Fruit fly (Drosophila melanogaster): Measurements from ENCODE around the gene CG31106.

The CG31106 gene

DNA sequence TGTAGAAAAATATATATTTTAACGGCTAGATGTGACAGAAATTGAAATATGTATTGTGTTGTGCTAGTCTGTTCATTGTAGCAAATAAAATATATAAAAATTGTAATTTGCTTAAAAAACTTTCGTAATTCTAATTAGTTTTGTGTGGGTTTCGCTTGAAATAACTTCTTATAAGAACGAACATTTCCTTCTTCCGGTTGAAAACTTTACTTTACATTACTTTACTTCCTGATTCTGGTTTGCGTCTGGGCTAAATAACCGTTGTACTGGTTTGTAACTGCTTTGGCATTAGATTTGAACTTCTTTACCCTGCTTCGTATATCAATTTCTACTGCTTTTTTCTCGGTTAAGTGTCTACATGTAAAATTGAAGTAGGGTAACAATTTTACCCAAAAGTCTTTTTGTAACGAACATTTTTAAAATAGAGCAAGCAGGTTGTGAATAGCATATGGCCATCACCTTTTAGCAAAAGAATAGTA, 22.3 kb upstream of the CG31106 start, which contains the start of gene lobo (continued):
- TF ChIP-seq CG11504 (tag; optimal IDR thresholded peaks at IDR 0.05), result peak; percentile 60
- peak; percentile 67 for TF ChIP-seq NC2β (GFP tag; optimal IDR thresholded peaks at IDR 0.05)
- peak; percentile 1 for TF ChIP-seq Chrac-16 (GFP tag; optimal IDR thresholded peaks at IDR 0.05)
- TF ChIP-seq twi (tag; optimal IDR thresholded peaks at IDR 0.05), result peak; percentile 57
- TF ChIP-seq nerfin-2 (GFP tag; IDR thresholded peaks at IDR 0.05; ENCODE audit: partially characterized antibody), result no peak
- TF ChIP-seq CG18262 (tag; optimal IDR thresholded peaks at IDR 0.05), result no peak
- peak; percentile 78 for TF ChIP-seq Rfx (GFP tag; IDR thresholded peaks at IDR 0.05)
- TF ChIP-seq CG17361 (GFP tag; IDR thresholded peaks at IDR 0.05), result peak; percentile 53; the same call in 1 of the 3 replicates
- TF ChIP-seq pros (GFP tag; optimal IDR thresholded peaks at IDR 0.05), result no peak
- peak; percentile 77 for TF ChIP-seq CG12744 (GFP tag; optimal IDR thresholded peaks at IDR 0.05)
- TF ChIP-seq mam (GFP tag; optimal IDR thresholded peaks at IDR 0.05), result peak; percentile 64
- no peak for TF ChIP-seq sc (optimal IDR thresholded peaks at IDR 0.05)
- peak; percentile 35 for TF ChIP-seq sc (GFP tag; optimal IDR thresholded peaks at IDR 0.05)
- peak; percentile 67 for TF ChIP-seq Mes4 (GFP tag; optimal IDR thresholded peaks at IDR 0.05)
- no peak for TF ChIP-seq CG7745 (tag; optimal IDR thresholded peaks at IDR 0.05)
- peak; percentile 98 for TF ChIP-seq Ets97D (GFP tag; optimal IDR thresholded peaks at IDR 0.05)
- no peak for TF ChIP-seq Gsc (GFP tag; IDR thresholded peaks at IDR 0.05)
- peak; percentile 56 for TF ChIP-seq CG12236 (GFP tag; optimal IDR thresholded peaks at IDR 0.05)
- peak; percentile 79 for TF ChIP-seq CG3847 (GFP tag; IDR thresholded peaks at IDR 0.05)
- no peak for TF ChIP-seq TFAM (GFP tag; optimal IDR thresholded peaks at IDR 0.05)
- TF ChIP-seq Blimp-1 (GFP tag; optimal IDR thresholded peaks at IDR 0.05), result no peak
- TF ChIP-seq slp2 (GFP tag; optimal IDR thresholded peaks at IDR 0.05), result peak; percentile 59
- no peak for TF ChIP-seq CG2889 (GFP tag; IDR thresholded peaks at IDR 0.05)
- TF ChIP-seq btn (GFP tag; optimal IDR thresholded peaks at IDR 0.05), result no peak
- no peak for TF ChIP-seq zf30C (GFP tag; optimal IDR thresholded peaks at IDR 0.05)
- no peak for TF ChIP-seq corto (GFP tag; optimal IDR thresholded peaks at IDR 0.05)
- TF ChIP-seq HLH54F (GFP tag; optimal IDR thresholded peaks at IDR 0.05), result peak; percentile 52
- no peak for TF ChIP-seq CG10959 (GFP tag; IDR thresholded peaks at IDR 0.05)
- peak; percentile 86 for TF ChIP-seq HmgD (GFP tag; optimal IDR thresholded peaks at IDR 0.05)
- TF ChIP-seq CG8089 (GFP tag; optimal IDR thresholded peaks at IDR 0.05), result peak; percentile 69
- 0 out of 2 replicates have a peak, but pooled peaks have one; percentile 25 for TF ChIP-seq unc-4 (GFP tag; IDR thresholded peaks at IDR 0.05; ENCODE audit: partially characterized antibody)
- peak; percentile 34 for TF ChIP-seq sqz (GFP tag; optimal IDR thresholded peaks at IDR 0.05)
- peak; percentile 71; the same call in 1 of the 2 replicates for TF ChIP-seq Oaz (GFP tag; IDR thresholded peaks at IDR 0.05)
- TF ChIP-seq sisA (GFP tag; IDR thresholded peaks at IDR 0.05), result 0 out of 2 replicates have a peak, but pooled peaks have one; percentile 26
- TF ChIP-seq YL-1 (GFP tag; optimal IDR thresholded peaks at IDR 0.05), result peak; percentile 4
- TF ChIP-seq CG8388 (GFP tag; optimal IDR thresholded peaks at IDR 0.05), result peak; percentile 8
- peak; percentile 58 for TF ChIP-seq CG10267 (tag; optimal IDR thresholded peaks at IDR 0.05)
- TF ChIP-seq CG17612 (GFP tag; IDR thresholded peaks at IDR 0.05), result no peak
- TF ChIP-seq en (GFP tag; optimal IDR thresholded peaks at IDR 0.05), result no peak
- no peak for TF ChIP-seq CG12104 (GFP tag; optimal IDR thresholded peaks at IDR 0.05)
- TF ChIP-seq ems (GFP tag; optimal IDR thresholded peaks at IDR 0.05), result peak; percentile 26
- TF ChIP-seq Poxn (GFP tag; IDR thresholded peaks at IDR 0.05), result 0 out of 2 replicates have a peak, but pooled peaks have one; percentile 18
- TF ChIP-seq CG12659 (GFP tag; optimal IDR thresholded peaks at IDR 0.05), result peak; percentile 73
- TF ChIP-seq Dref (GFP tag; IDR thresholded peaks at IDR 0.05), result no peak
- TF ChIP-seq scrt (GFP tag; optimal IDR thresholded peaks at IDR 0.05), result peak; percentile 0
- no peak for TF ChIP-seq lov (optimal IDR thresholded peaks at IDR 0.05)
- 0 out of 3 replicates have a peak, but pooled peaks have one; percentile 65 for TF ChIP-seq lov (GFP tag; IDR thresholded peaks at IDR 0.05)
- peak; percentile 13 for TF ChIP-seq ind (GFP tag; optimal IDR thresholded peaks at IDR 0.05)
- TF ChIP-seq CG6654 (GFP tag; optimal IDR thresholded peaks at IDR 0.05), result peak; percentile 8
- TF ChIP-seq CG34376 (GFP tag; optimal IDR thresholded peaks at IDR 0.05), result peak; percentile 68
- TF ChIP-seq fd96Cb (tag; optimal IDR thresholded peaks at IDR 0.05), result peak; percentile 24

All from whole organism, embryonic.